Worm (Caenorhabditis elegans): Measurements from ENCODE around the gene glb-25.
A peak's percentile ranks its signal among the peaks of the same experiment; 100 is the strongest.

The glb-25 gene

DNA sequence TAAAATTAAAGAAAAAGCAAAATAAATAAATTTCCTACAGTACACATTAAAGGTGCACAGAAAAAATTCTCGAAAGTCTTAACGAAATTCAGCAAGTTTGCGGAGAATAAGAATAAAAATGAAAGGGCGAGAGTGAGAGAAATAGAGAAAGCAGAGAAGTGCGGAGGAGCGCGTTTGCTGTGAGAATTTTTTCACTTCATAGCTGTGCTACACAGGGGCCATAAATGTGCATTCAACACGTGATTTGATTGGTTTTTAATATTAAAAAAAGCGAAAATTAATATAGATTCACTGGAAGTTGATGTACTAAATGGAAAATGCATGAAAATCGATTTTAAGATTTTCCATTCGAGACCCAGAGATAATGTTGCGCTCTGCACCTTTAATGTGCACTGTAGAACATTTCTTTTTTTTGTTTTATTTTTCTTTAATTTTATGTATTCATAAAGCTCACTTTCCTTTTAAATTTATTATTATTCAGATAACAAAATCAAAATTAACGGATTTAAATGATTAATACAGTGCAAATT is 20.0 kb upstream of the glb-25 start, which contains the start of gene Y32G9A.2 (continued):
- TF ChIP-seq ztf-18 (tag; optimal IDR thresholded peaks at IDR 0.05), result peak; percentile 23
- TF ChIP-seq attf-6 (GFP tag; IDR thresholded peaks at IDR 0.05), result no peak
- no peak for TF ChIP-seq ztf-22 (GFP tag; optimal IDR thresholded peaks at IDR 0.05)
- TF ChIP-seq aptf-3 (GFP tag; IDR thresholded peaks at IDR 0.05), result no peak
- TF ChIP-seq ceh-27 (GFP tag; optimal IDR thresholded peaks at IDR 0.05), result no peak
- no peak for TF ChIP-seq ceh-100 (GFP tag; IDR thresholded peaks at IDR 0.05)
- TF ChIP-seq atf-7 (tag; optimal IDR thresholded peaks at IDR 0.05), result no peak
- no peak for TF ChIP-seq unc-62 (GFP tag; optimal IDR thresholded peaks at IDR 0.05)
- peak; percentile 99 for TF ChIP-seq athp-1 (tag; optimal IDR thresholded peaks at IDR 0.05)
- TF ChIP-seq egrh-3 (GFP tag; IDR thresholded peaks at IDR 0.05), result no peak
- TF ChIP-seq bed-2 (GFP tag; IDR thresholded peaks at IDR 0.05), result no peak
- TF ChIP-seq chd-7 (tag; optimal IDR thresholded peaks at IDR 0.05), result no peak
- TF ChIP-seq hlh-26 (GFP tag; conservative IDR thresholded peaks at IDR 0.05), result no peak
- TF ChIP-seq tbp1 (GFP tag; optimal IDR thresholded peaks at IDR 0.05), result no peak
- TF ChIP-seq unc-130 (GFP tag; optimal IDR thresholded peaks at IDR 0.05), result no peak
- TF ChIP-seq nhr-27 (tag; optimal IDR thresholded peaks at IDR 0.05), result no peak
- TF ChIP-seq die-1 (tag; optimal IDR thresholded peaks at IDR 0.05), result no peak
- TF ChIP-seq ekl-4 (GFP tag; IDR thresholded peaks at IDR 0.05), result no peak
- no peak for TF ChIP-seq pha-4 (tag; optimal IDR thresholded peaks at IDR 0.05)
- TF ChIP-seq F52B5.7 (tag; optimal IDR thresholded peaks at IDR 0.05), result no peak
- TF ChIP-seq ets-4 (GFP tag; optimal IDR thresholded peaks at IDR 0.05), result no peak
- no peak for TF ChIP-seq F23B12.7 (tag; optimal IDR thresholded peaks at IDR 0.05; ENCODE audit: insufficient read depth)
- TF ChIP-seq B0336.3 (GFP tag; IDR thresholded peaks at IDR 0.05), result no peak
- no peak for TF ChIP-seq pbrm-1 (GFP tag; IDR thresholded peaks at IDR 0.05)
- TF ChIP-seq repo-1 (tag; optimal IDR thresholded peaks at IDR 0.05), result no peak
- TF ChIP-seq ztf-26 (tag; optimal IDR thresholded peaks at IDR 0.05), result no peak
- no peak for TF ChIP-seq tlf-1 (GFP tag; optimal IDR thresholded peaks at IDR 0.05)
- peak; percentile 84 for TF ChIP-seq lsl-1 (GFP tag; optimal IDR thresholded peaks at IDR 0.05)
- peak; percentile 76 for TF ChIP-seq F33H1.4 (GFP tag; IDR thresholded peaks at IDR 0.05)
- no peak for TF ChIP-seq K12H6.12 (tag; optimal IDR thresholded peaks at IDR 0.05)
- TF ChIP-seq bed-1 (GFP tag; IDR thresholded peaks at IDR 0.05), result no peak
- no peak for TF ChIP-seq T26A5.8 (tag; optimal IDR thresholded peaks at IDR 0.05)
- TF ChIP-seq Y56A3A.18 (GFP tag; IDR thresholded peaks at IDR 0.05), result no peak
- TF ChIP-seq ztf-28 (GFP tag; IDR thresholded peaks at IDR 0.05), result no peak
- no peak for TF ChIP-seq ztf-3 (GFP tag; optimal IDR thresholded peaks at IDR 0.05)
- no peak for TF ChIP-seq mxl-1 (tag; optimal IDR thresholded peaks at IDR 0.05)
- TF ChIP-seq xnd-1 (tag; optimal IDR thresholded peaks at IDR 0.05), result peak; percentile 66
- no peak for TF ChIP-seq F39B2.1 (GFP tag; IDR thresholded peaks at IDR 0.05)
- TF ChIP-seq efl-1 (GFP tag; optimal IDR thresholded peaks at IDR 0.05), result peak; percentile 32
- TF ChIP-seq D2030.7 (GFP tag; IDR thresholded peaks at IDR 0.05), result peak; percentile 26; the same call in 1 of the 2 replicates
- TF ChIP-seq lsy-27 (tag; optimal IDR thresholded peaks at IDR 0.05; ENCODE audit: borderline replicate concordance, insufficient read depth), result no peak
- no peak for TF ChIP-seq ceh-40 (GFP tag; IDR thresholded peaks at IDR 0.05)
- peak; percentile 70 for TF ChIP-seq madf-6 (GFP tag; IDR thresholded peaks at IDR 0.05)
- peak; percentile 67 for TF ChIP-seq dox-1 (GFP tag; IDR thresholded peaks at IDR 0.05)
- peak; percentile 94 for TF ChIP-seq mcd-1 (GFP tag; IDR thresholded peaks at IDR 0.05)
- TF ChIP-seq egl-44 (GFP tag; IDR thresholded peaks at IDR 0.05), result no peak
- TF ChIP-seq nfyb-1 (GFP tag; IDR thresholded peaks at IDR 0.05), result no peak
- TF ChIP-seq rpc-1 (optimal IDR thresholded peaks at IDR 0.05), result no peak
- no peak for TF ChIP-seq rpc-1 (tag; optimal IDR thresholded peaks at IDR 0.05)
- TF ChIP-seq ccch-3 (GFP tag; optimal IDR thresholded peaks at IDR 0.05), result no peak
- TF ChIP-seq mel-28 (tag; optimal IDR thresholded peaks at IDR 0.05; ENCODE audit: borderline replicate concordance), result no peak
